Worm (Caenorhabditis elegans) whole organism, late embryonic: Measurements from ENCODE around the gene R166.2.

ENCODE experiments used
- C08G9.2 ChIP-seq: sonication (generic microtip); optimal IDR thresholded peaks from 2 replicates; lab custom pipeline; 2016; ENCODE audit warnings: mild to moderate bottlenecking, missing genetic modification characterization, moderate library complexity, missing compliant biosample characterization
- C38D4.7 ChIP-seq: fragments of 200-800 bp; sonication (Bioruptor generic); optimal IDR thresholded peaks from 2 replicates; lab custom pipeline; 2018; ENCODE audit warnings: mild to moderate bottlenecking, missing genetic modification characterization, moderate library complexity, missing compliant biosample characterization
- F13H6.1 ChIP-seq: sonication (generic microtip); optimal IDR thresholded peaks from 2 replicates; lab custom pipeline; 2016; ENCODE audit warnings: missing genetic modification characterization, missing compliant biosample characterization
- ceh-18 ChIP-seq: sonication (generic microtip); optimal IDR thresholded peaks from 2 replicates; lab custom pipeline; 2016; ENCODE audit warnings: missing genetic modification characterization, missing compliant biosample characterization
- ceh-2 ChIP-seq: sonication (generic microtip); optimal IDR thresholded peaks from 2 replicates; lab custom pipeline; 2016; ENCODE audit warnings: missing genotype, missing genetic modification characterization, missing compliant biosample characterization
- ceh-22 ChIP-seq: sonication (generic microtip); optimal IDR thresholded peaks from 2 replicates; lab custom pipeline; 2017; ENCODE audit warnings: missing biosample characterization, missing genetic modification characterization
- ceh-34 ChIP-seq: sonication (generic microtip); optimal IDR thresholded peaks from 2 replicates; lab custom pipeline; 2016; ENCODE audit warnings: mild to moderate bottlenecking, missing genetic modification characterization, missing compliant biosample characterization
- ceh-48 ChIP-seq: sonication (generic microtip); optimal IDR thresholded peaks from 2 replicates; lab custom pipeline; 2016; ENCODE audit warnings: missing genetic modification characterization, inconsistent platforms, missing compliant biosample characterization
- ceh-6 ChIP-seq: fragments of 200-800 bp; sonication (Bioruptor generic); optimal IDR thresholded peaks from 2 replicates; lab custom pipeline; 2018; ENCODE audit warnings: mild to moderate bottlenecking, missing genetic modification characterization, missing compliant biosample characterization
- ceh-9 ChIP-seq: sonication (generic microtip); optimal IDR thresholded peaks from 2 replicates; lab custom pipeline; 2016; ENCODE audit warnings: mild to moderate bottlenecking, missing genetic modification characterization, inconsistent platforms, missing compliant biosample characterization
- elt-2 ChIP-seq: sonication (generic microtip); optimal IDR thresholded peaks from 2 replicates; lab custom pipeline; 2016; ENCODE audit warnings: missing genetic modification reagents, missing genetic modification characterization, missing compliant biosample characterization
- elt-4 ChIP-seq: sonication (generic microtip); optimal IDR thresholded peaks from 2 replicates; lab custom pipeline; 2016; ENCODE audit warnings: missing genetic modification characterization, missing compliant biosample characterization
- ets-4 ChIP-seq: sonication (generic microtip); optimal IDR thresholded peaks from 2 replicates; lab custom pipeline; 2016; ENCODE audit warnings: missing genetic modification characterization, missing compliant biosample characterization
- fax-1 ChIP-seq: sonication (generic microtip); optimal IDR thresholded peaks from 2 replicates; lab custom pipeline; 2016; ENCODE audit warnings: missing genotype, missing genetic modification characterization, missing compliant biosample characterization
- fkh-10 ChIP-seq: fragments of 150-350 bp; optimal IDR thresholded peaks from 2 replicates; lab custom pipeline; 2014; ENCODE audit warnings: missing biosample characterization, missing genetic modification reagents, missing genetic modification characterization
- fkh-6 ChIP-seq: sonication (generic microtip); optimal IDR thresholded peaks from 2 replicates; lab custom pipeline; 2016; ENCODE audit warnings: missing genetic modification characterization, missing compliant biosample characterization
- lin-11 ChIP-seq: fragments of 200-800 bp; sonication (Bioruptor generic); optimal IDR thresholded peaks from 2 replicates; lab custom pipeline; 2018; ENCODE audit warnings: mild to moderate bottlenecking, missing genetic modification characterization, missing compliant biosample characterization
- nhr-11 ChIP-seq: fragments of 150-350 bp; optimal IDR thresholded peaks from 2 replicates; lab custom pipeline; 2014; ENCODE audit warnings: missing biosample characterization, missing genetic modification characterization
- nhr-232 ChIP-seq: sonication (generic microtip); optimal IDR thresholded peaks from 2 replicates; lab custom pipeline; 2016; ENCODE audit warnings: missing genetic modification characterization, missing compliant biosample characterization
- npax-4 ChIP-seq: sonication (generic microtip); optimal IDR thresholded peaks from 2 replicates; lab custom pipeline; 2016; ENCODE audit warnings: missing genetic modification characterization, missing compliant biosample characterization
- pat-9 ChIP-seq: fragments of 200-800 bp; sonication (Bioruptor generic); optimal IDR thresholded peaks from 2 replicates; lab custom pipeline; 2018; ENCODE audit warnings: mild to moderate bottlenecking, missing genetic modification characterization, moderate library complexity, missing compliant biosample characterization
- pax-1 ChIP-seq: fragments of 150-350 bp; optimal IDR thresholded peaks from 2 replicates; lab custom pipeline; 2014; ENCODE audit warnings: missing biosample characterization, missing genetic modification characterization
- pha-4 ChIP-seq: fragments of 150-350 bp; optimal IDR thresholded peaks from 2 replicates; lab custom pipeline; 2018; ENCODE audit warnings: missing biosample characterization, missing genetic modification reagents, missing genetic modification characterization
- pqm-1 ChIP-seq: sonication (generic microtip); optimal IDR thresholded peaks from 2 replicates; lab custom pipeline; 2016; ENCODE audit warnings: missing genetic modification characterization, missing compliant biosample characterization
- ref-2 ChIP-seq: sonication (generic microtip); optimal IDR thresholded peaks from 2 replicates; lab custom pipeline; 2016; ENCODE audit warnings: missing genetic modification characterization, missing compliant biosample characterization
- rnt-1 ChIP-seq: sonication (generic microtip); optimal IDR thresholded peaks from 2 replicates; lab custom pipeline; 2016; ENCODE audit warnings: missing genetic modification characterization, missing compliant biosample characterization
- sdc-2 ChIP-seq: sonication (generic microtip); optimal IDR thresholded peaks from 2 replicates; lab custom pipeline; 2016; ENCODE audit warnings: missing genotype, missing genetic modification characterization, missing compliant biosample characterization
- syd-9 ChIP-seq: sonication (generic microtip); optimal IDR thresholded peaks from 2 replicates; lab custom pipeline; 2016; ENCODE audit warnings: mild to moderate bottlenecking, missing genetic modification characterization, moderate library complexity, missing compliant biosample characterization
- ttx-3 ChIP-seq: sonication (generic microtip); optimal IDR thresholded peaks from 2 replicates; lab custom pipeline; 2016; ENCODE audit warnings: missing genetic modification reagents, missing genetic modification characterization, missing compliant biosample characterization
- unc-42 ChIP-seq: sonication (generic microtip); optimal IDR thresholded peaks from 2 replicates; lab custom pipeline; 2016; ENCODE audit warnings: missing genotype, missing genetic modification characterization, missing compliant biosample characterization
- zip-5 ChIP-seq: sonication (generic microtip); optimal IDR thresholded peaks from 2 replicates; lab custom pipeline; 2016; ENCODE audit warnings: missing genetic modification characterization, missing compliant biosample characterization
- ztf-16 ChIP-seq: sonication (generic microtip); optimal IDR thresholded peaks from 2 replicates; lab custom pipeline; 2017; ENCODE audit warnings: missing genetic modification characterization, missing compliant biosample characterization

The R166.2 gene

DNA sequence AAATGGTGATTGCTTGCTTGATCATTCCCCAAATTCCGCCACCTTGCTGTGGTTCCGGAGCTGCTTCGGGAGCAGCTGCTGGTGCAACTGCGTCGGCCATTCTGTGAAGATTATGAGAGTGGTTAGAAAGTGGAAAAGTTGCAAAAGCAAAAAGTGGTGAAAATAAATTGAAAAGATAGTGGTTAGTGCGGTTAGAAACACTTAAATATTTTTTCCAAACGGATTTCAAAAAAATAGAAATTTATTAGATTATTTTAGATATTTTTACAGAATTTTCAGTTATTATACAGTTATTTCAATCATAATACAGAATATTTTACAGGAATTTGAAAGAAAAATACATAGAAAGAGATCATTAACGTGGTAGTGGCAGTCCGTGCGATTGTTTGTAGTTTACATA, at the start of gene R166.2:
Gene R166.2 (minus strand): TSS at position 101 of the 400 bp plus-strand sequence.
- TF ChIP-seq sdc-2 (tag; lab: Kevin White, UChicago) = no peak
- no peak for TF ChIP-seq zip-5 (tag; lab: Kevin White, UChicago)
- no peak for TF ChIP-seq ref-2 (tag; lab: Kevin White, UChicago)
- TF ChIP-seq ceh-34 (tag; lab: Kevin White, UChicago) = no peak
- TF ChIP-seq syd-9 = no peak
- TF ChIP-seq fkh-10 (GFP tag; lab: Kevin White, UChicago) = no peak
- no peak for TF ChIP-seq F13H6.1
- no peak for TF ChIP-seq rnt-1 (tag; lab: Kevin White, UChicago)
- no peak for TF ChIP-seq npax-4
- TF ChIP-seq ceh-18 (tag; lab: Kevin White, UChicago) = no peak
- TF ChIP-seq pax-1 (tag; lab: Kevin White, UChicago) = no peak
- TF ChIP-seq elt-4 (tag; lab: Kevin White, UChicago) = no peak
- no peak for TF ChIP-seq pat-9
- TF ChIP-seq ceh-9 = no peak
- TF ChIP-seq lin-11 (tag; lab: Kevin White, UChicago) = no peak

DNA sequence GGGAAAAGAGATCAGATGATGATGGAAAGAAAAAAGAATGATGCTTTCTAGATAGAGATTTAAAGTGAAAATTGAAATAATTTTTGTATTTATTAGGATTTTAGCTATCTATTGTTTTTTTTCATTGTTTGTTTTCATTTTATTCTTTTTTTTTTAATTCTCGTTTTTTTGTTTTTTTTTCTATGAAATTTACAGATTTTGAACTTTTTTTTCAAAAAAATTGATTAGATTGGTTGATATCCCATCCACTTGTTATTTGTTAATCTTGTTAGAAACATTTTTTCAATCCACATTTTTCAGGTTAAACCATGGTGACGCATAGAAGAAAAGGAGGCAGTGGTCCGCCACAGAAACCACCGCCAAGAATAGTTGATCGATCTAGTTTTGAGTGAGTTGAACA, 46.6 kb upstream of the R166.2 start, which contains the start of gene algn-9:
Gene algn-9 (plus strand): TSS at position 301 of the 400 bp plus-strand sequence.
- TF ChIP-seq nhr-232 (tag; lab: Kevin White, UChicago) = no peak
- TF ChIP-seq sdc-2 (tag; lab: Kevin White, UChicago) = no peak
- TF ChIP-seq C38D4.7 (GFP tag; lab: Kevin White, UChicago) = no peak
- no peak for TF ChIP-seq rnt-1 (tag; lab: Kevin White, UChicago)
- TF ChIP-seq pax-1 (tag; lab: Kevin White, UChicago) = no peak
- TF ChIP-seq pqm-1 (tag; lab: Kevin White, UChicago) = no peak
- no peak for TF ChIP-seq unc-42 (tag; lab: Kevin White, UChicago)
- TF ChIP-seq ttx-3 (tag; lab: Kevin White, UChicago) = no peak
- TF ChIP-seq ztf-16 = no peak
- TF ChIP-seq elt-2 (tag; lab: Kevin White, UChicago) = no peak

DNA sequence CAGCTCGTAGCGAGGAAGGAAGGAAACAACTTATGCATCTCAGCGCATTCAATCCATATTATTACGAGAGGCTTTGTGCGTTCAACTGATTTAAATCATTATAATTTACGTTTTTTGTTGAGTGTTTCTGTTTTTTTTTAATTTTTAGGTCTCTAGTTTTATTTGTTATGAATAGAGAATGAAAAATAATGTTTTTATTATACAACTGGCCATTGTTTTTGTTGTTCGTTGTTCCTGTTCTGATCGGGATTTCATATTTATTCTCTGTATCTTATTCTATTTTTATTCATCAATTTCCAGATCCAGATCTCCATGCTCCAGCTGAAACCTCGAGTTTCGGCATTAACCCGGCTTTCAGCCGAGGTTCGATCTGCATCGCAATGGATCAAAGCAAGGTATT, 44.8 kb upstream of the R166.2 start, which contains the start of gene mrps-22:
Gene mrps-22 (plus strand): TSS at position 301 of the 400 bp plus-strand sequence.
- TF ChIP-seq elt-4 (tag; lab: Kevin White, UChicago) (no peak), ets-4 (no peak), pha-4 (no peak), ceh-48 (tag; lab: Kevin White, UChicago) (no peak)

DNA sequence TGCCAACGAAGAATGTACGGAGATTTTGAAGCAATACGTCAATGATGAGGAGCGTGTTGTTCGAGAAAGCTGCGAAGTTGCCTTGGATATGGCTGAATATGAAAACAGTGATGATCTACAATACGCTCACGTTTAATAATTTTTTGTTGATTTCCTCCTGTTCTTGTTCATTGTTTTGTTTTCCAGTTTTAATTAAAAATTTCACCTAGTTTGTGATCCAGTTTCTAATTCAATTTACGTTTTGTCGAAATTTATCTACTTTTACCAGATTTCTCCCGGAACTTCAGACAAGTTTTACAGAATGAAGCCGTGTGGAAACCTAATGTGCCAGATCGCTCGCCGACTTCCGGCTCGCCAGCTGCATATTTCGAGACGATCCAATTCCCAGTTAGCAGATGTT, 43.4 kb upstream of the R166.2 start, which contains the start of gene dap-3:
Gene dap-3 (plus strand): TSS at position 301 of the 400 bp plus-strand sequence.
- TF ChIP-seq ceh-2 (tag; lab: Kevin White, UChicago) = no peak

DNA sequence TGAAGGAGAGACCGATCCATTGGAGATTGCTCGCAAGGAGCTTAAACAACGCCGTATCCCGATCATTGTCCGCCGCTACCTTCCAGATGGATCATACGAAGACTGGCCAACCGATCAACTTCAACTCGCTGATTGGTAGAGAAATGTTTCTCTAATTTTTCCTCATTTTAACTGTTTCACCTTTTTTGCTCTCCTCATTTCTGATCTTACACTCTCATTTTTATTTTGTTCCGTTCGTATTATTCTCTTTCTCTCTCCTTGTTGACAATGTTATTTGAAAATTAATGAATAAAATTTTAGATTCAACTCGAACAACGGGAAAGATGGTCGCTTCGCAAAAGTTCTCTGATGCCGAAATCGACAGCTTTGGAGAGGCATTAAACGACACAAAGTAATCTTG, 42.2 kb upstream of the R166.2 start, which contains the start of gene dohh-1:
Gene dohh-1 (plus strand): TSS at position 301 of the 400 bp plus-strand sequence.
- TF ChIP-seq ceh-22 (tag; lab: Kevin White, UChicago) (no peak), ttx-3 (tag; lab: Kevin White, UChicago) (no peak), fax-1 (no peak), ceh-34 (tag; lab: Kevin White, UChicago) (no peak), ceh-6 (GFP tag; lab: Kevin White, UChicago) (no peak), fkh-6 (tag; lab: Kevin White, UChicago) (no peak), nhr-11 (tag; lab: Kevin White, UChicago) (no peak), ets-4 (no peak), pax-1 (tag; lab: Kevin White, UChicago) (no peak), C38D4.7 (GFP tag; lab: Kevin White, UChicago) (no peak), npax-4 (no peak), C08G9.2 (tag; lab: Kevin White, UChicago) (no peak)
- TF ChIP-seq, all 69 proteins: peak for 0
